Fruit fly (Drosophila melanogaster): ENCODE data around the gene IntS14.

IntS14 gene

dm6 chr2L:1211528-1211927 is 47.3 kb downstream of the IntS14 start:
- TF ChIP-seq Sp1 (GFP tag; optimal IDR thresholded peaks at IDR 0.05) (no peak), Myc (optimal IDR thresholded peaks at IDR 0.05) (peak; percentile 6)

DNA sequence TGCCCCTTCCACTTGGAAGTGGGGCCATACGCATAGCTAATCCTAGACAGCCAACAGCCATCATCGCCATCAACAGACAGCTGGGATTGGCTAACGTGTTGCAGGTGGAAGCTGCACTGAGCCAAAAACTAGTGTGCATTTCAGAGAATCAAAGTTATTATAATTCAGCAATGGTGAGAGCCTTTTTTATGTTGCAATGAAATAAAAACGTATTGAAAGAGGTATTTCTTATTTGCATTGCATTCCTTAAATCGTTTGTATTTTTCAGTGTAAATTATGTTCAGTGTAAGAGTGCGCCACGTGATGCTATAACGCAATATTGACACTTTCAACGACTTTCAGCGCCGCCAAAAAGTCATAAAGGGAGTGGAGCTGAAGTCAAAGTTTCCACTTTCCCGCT is 49.3 kb downstream of the IntS14 start:
- TF ChIP-seq Jra (GFP tag; optimal IDR thresholded peaks at IDR 0.05) (no peak), pan (optimal IDR thresholded peaks at IDR 0.05) (no peak), dsf (GFP tag; optimal IDR thresholded peaks at IDR 0.05; ENCODE audit: borderline replicate concordance) (no peak), h (GFP tag; optimal IDR thresholded peaks at IDR 0.05) (no peak), fru (GFP tag; optimal IDR thresholded peaks at IDR 0.05) (no peak), GATAd (GFP tag; optimal IDR thresholded peaks at IDR 0.05) (no peak), jim (GFP tag; optimal IDR thresholded peaks at IDR 0.05) (no peak), dl (GFP tag; optimal IDR thresholded peaks at IDR 0.05; ENCODE audit: insufficient read depth in 1 of 2, partially characterized antibody in 2 of 2) (no peak)

DNA sequence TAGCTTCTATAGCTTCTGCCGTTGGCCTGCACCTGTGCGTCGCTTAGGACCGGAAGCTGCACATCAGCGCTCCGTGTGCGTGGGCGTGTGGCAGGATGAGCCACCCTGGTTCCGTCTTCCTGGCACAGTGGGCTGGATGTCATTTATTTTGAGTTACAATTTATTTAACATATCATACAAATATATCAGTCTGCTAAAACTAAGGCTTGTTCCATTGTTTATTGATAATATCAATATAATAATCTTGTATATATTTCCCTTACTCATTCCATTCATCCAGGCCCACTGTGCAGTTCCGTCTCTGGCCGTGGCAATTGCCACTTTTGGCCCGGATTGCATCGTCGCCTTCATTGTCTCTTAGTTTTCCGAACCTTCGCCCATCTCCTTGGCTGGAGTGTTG is 50.2 kb downstream of the IntS14 start:
- TF ChIP-seq psq (GFP tag; optimal IDR thresholded peaks at IDR 0.05) (no peak), Hnf4 (GFP tag; optimal IDR thresholded peaks at IDR 0.05) (no peak), br (GFP tag; optimal IDR thresholded peaks at IDR 0.05) (no peak)

Measured in whole organism, wandering third instar larva.